Worm (Caenorhabditis elegans) whole organism, L1 larva: ENCODE results near the gene Y54G2A.16.

ENCODE experiments used
- alr-1 ChIP-seq: fragments of 200-800 bp; sonication (Bioruptor generic); optimal IDR thresholded peaks from 2 replicates; lab custom pipeline; 2018; ENCODE audit warnings: borderline replicate concordance, mild to moderate bottlenecking, missing genetic modification characterization, missing compliant biosample characterization
- elt-2 ChIP-seq: sonication (generic microtip); optimal IDR thresholded peaks from 2 replicates; lab custom pipeline; 2016; ENCODE audit warnings: missing genetic modification characterization, mild to moderate bottlenecking, inconsistent platforms, missing compliant biosample characterization, missing genetic modification reagents
- irx-1 ChIP-seq: sonication (generic microtip); optimal IDR thresholded peaks from 2 replicates; lab custom pipeline; 2016; ENCODE audit warnings: missing genetic modification characterization, missing compliant biosample characterization
- nhr-237 ChIP-seq: fragments of 150-350 bp; optimal IDR thresholded peaks from 2 replicates; lab custom pipeline; 2014; ENCODE audit warnings: missing biosample characterization, missing genetic modification characterization
- nhr-77 ChIP-seq: fragments of 150-350 bp; optimal IDR thresholded peaks from 2 replicates; lab custom pipeline; 2014; ENCODE audit warnings: missing biosample characterization, missing genetic modification characterization
- sox-4 ChIP-seq: sonication (generic microtip); optimal IDR thresholded peaks from 2 replicates; lab custom pipeline; 2016; ENCODE audit warnings: missing genetic modification characterization, missing compliant biosample characterization

DNA sequence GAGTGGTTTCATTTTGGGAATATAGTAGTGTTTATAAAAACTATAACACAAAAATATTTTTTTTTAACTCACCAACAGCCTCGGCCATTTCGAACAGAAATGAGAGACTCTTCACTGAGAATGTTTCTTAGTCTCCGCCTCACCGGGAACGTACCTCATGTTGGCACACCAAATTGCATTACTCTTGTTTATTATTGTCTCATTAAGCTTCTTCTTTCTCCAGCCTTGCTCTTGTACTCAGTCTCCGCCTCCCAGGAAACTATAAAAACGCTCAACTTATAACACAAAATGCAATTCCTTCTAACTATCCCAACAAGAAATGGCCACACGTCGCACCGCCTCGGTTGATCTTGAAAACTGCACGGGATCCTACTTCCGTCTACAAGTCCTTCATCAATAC lies 32.1 kb downstream of the Y54G2A.16 start, which contains the start of the genes Y54G2A.48 and pudl-1:
- TF ChIP-seq sox-4 (tag; lab: Kevin White, UChicago), result no peak
- TF ChIP-seq nhr-77 (tag; lab: Kevin White, UChicago), result no peak
- no peak for TF ChIP-seq nhr-237 (tag; lab: Kevin White, UChicago)
- TF ChIP-seq elt-2 (tag; lab: Kevin White, UChicago), result no peak
- TF ChIP-seq irx-1 (tag; lab: Kevin White, UChicago), result no peak
- TF ChIP-seq alr-1, result no peak
